Worm (Caenorhabditis elegans): ENCODE measurements around the gene mtq-2.

The mtq-2 gene

DNA sequence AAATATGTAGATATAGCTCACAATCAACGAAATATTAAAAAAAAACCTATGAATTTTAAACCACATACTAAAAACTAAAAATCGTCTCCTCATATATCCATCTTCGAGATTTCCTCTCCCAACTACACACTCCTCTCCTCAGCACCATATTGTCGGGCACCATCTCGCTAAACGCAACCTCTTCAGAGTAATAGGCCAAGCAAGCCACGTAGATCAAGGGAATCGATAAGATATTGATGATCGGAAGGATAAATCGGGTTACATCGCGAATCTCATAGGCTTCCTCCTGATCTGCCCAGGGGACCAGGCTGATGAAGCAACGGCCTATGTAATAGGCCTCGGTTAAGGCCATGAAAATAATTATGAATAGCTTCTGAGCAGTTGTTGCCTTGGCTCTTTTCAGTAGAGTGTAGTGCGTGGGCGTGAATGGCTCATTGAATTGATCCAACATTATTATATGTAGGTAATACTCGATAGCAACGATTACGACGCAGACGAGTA, 38.7 kb downstream of the mtq-2 start, which contains the start of the genes C40A11.7 and C40A11.8:
C40A11.7 (minus strand) TSS at position 101 of the 501 bp plus-strand sequence.
C40A11.8 (minus strand) TSS at position 451 of the 501 bp plus-strand sequence.
- no peak for TF ChIP-seq unc-62 (GFP tag; optimal IDR thresholded peaks at IDR 0.05)

DNA sequence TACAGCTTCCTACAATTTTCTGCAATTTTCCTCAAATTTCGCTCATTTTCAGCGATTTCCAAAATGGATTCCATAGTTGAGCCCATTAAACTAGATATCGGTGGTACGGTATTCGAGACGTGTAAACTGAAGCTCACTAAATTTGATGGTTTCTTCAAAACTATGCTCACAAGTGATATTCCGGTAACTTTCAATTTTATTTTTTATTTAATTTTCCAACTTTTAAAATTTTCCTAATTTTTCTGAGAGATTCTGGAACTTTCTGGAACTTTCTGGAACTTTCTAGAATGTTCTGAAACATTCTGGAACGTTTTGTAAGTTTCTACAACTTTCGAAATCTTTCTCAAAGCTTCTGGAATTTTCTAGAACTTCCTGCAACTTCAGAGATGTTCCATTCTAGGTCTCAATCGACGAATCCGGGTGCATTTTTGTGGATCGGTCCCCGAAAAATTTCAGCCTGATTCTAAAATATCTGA, 42.3 kb downstream of the mtq-2 start, which contains the start of gene C40A11.2:
C40A11.2 (plus strand) TSS at position 51 of the 476 bp plus-strand sequence.
- no peak for TF ChIP-seq unc-62 (GFP tag; optimal IDR thresholded peaks at IDR 0.05)

DNA sequence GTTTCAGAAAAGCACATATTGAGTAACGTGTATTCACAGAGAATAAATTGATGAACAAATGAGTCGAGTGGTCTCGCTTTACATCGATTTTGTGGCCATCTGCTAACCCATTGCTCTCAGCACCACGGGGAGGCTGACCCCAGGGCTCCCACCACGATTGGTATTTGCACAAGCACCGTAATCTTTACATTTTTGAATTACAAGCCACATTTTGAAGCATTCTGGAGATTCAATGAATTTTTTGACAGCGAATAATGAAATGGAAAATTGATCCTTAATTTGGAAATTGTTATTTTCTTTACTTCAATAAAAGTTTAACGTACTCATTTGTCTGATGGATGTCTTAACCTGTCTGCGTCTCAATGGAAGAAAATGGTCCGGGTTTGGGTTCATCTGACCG, 43.7 kb downstream of the mtq-2 start, which contains the start of gene C40A11.6:
C40A11.6 (minus strand) TSS at position 101 of the 400 bp plus-strand sequence.
- TF ChIP-seq unc-62 (GFP tag; optimal IDR thresholded peaks at IDR 0.05): no peak

DNA sequence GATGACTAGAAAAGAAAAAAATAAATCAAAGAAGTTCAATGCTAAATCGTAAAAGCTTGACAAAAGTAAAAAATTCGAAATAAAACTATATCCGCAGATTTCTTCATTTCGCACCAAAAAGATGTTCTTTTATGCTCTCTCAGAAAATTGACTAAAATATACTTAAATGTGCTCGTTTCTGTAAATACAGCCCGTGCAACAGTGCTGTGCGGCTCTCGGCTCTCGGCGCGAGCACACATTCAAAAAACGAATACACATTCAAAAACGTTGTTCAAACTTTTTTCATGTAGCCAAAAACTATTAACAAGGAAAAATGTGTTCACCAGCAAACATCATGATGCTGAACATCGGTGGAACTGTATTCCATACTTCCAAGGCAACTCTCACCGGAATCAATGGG, 48.4 kb downstream of the mtq-2 start, which contains the start of gene C40A11.3:
C40A11.3 (plus strand) TSS at position 301 of the 400 bp plus-strand sequence.
- TF ChIP-seq unc-62 (GFP tag; optimal IDR thresholded peaks at IDR 0.05): no peak

DNA sequence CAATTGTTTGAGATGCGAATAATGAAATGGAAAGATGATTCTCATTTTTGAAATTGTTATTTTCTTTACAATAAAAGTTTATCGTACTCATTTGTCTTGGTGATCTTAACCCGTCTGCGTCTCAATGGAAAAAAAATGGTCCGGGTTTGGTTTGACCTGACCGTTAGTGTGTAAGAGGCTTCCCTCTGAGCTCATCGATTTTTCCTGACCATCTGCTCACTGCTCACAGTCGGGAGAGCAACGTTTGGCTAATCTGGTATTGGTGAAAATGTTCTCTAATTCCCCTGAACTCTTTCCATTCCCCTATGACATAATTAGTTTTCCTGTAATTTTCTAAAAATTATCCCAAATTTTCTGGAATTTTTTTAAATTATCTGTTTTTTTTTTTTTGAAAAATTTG, 50.4 kb downstream of the mtq-2 start:
- TF ChIP-seq unc-62 (GFP tag; optimal IDR thresholded peaks at IDR 0.05): no peak

DNA sequence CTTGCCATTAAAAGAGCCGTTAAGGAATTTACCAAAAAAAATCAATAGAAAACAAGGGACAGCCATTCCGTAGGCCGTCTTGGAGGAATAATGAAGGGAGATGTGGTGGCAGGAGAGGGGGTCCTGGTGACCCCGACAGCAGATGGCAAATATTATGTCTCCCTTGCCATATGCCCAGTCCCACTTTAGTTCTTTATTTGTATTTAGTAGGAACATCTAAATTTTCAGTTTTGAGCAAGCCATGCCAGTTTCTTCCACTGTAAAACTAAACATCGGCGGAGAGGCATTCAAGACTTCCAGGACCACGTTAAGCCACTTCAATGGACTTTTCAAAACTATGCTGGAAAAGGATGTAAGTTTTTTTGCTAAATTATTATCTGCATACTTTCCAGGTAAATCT, 52.0 kb downstream of the mtq-2 start, which contains the start of gene C40A11.4:
C40A11.4 (plus strand) TSS at position 188 of the 400 bp plus-strand sequence.
- no peak for TF ChIP-seq unc-62 (GFP tag; optimal IDR thresholded peaks at IDR 0.05)
